Fruit fly (Drosophila melanogaster) whole organism, embryonic: ENCODE results near the gene CG5021.

Source experiments
- Atf-2 ChIP-seq: fragments of 200-800 bp; sonication (Bioruptor generic); optimal IDR thresholded peaks from 2 replicates; lab custom pipeline; 2016; ENCODE audit warnings: missing biosample characterization, missing genetic modification characterization
- B-H2 ChIP-seq: fragments of 200-800 bp; sonication (Bioruptor generic); optimal IDR thresholded peaks from 2 replicates; lab custom pipeline; 2018; ENCODE audit warnings: missing biosample characterization, mild to moderate bottlenecking, missing genetic modification characterization
- CG10654 ChIP-seq: fragments of 200-800 bp; sonication (Bioruptor generic); optimal IDR thresholded peaks from 2 replicates; lab custom pipeline; 2016; ENCODE audit warnings: missing biosample characterization, missing genetic modification characterization
- CG10959 ChIP-seq: fragments of 200-800 bp; sonication (Bioruptor generic); IDR thresholded peaks from 2 replicates; pipeline ENCODE4 v1.3.6; 2022; ENCODE audit warnings: missing biosample characterization, missing genetic modification characterization
- CG12659 ChIP-seq: fragments of 200-800 bp; sonication (Bioruptor generic); optimal IDR thresholded peaks from 3 replicates; lab custom pipeline; 2017; ENCODE audit warnings: mild to moderate bottlenecking, missing biosample characterization, missing genetic modification reagents, missing genetic modification characterization
- CG12744 ChIP-seq: fragments of 200-800 bp; sonication (Bioruptor generic); optimal IDR thresholded peaks from 2 replicates; lab custom pipeline; 2016; ENCODE audit warnings: missing biosample characterization, missing genetic modification characterization
- CG13287 ChIP-seq: fragments of 200-800 bp; sonication (Bioruptor generic); IDR thresholded peaks from 2 replicates; pipeline ENCODE4 v1.3.6; 2022; ENCODE audit warnings: missing biosample characterization, missing genetic modification characterization; ENCODE audit not compliant: partially characterized antibody
- CG15073 ChIP-seq: fragments of 200-800 bp; sonication (Bioruptor generic); optimal IDR thresholded peaks from 2 replicates; lab custom pipeline; 2016; ENCODE audit warnings: missing biosample characterization, missing genetic modification characterization
- CG1529 ChIP-seq: fragments of 200-800 bp; sonication (Bioruptor generic); optimal IDR thresholded peaks from 3 replicates; lab custom pipeline; 2018; ENCODE audit warnings: missing biosample characterization, missing genetic modification characterization
- CG15514 ChIP-seq: fragments of 200-800 bp; sonication (Bioruptor generic); optimal IDR thresholded peaks from 3 replicates; lab custom pipeline; 2017; ENCODE audit warnings: missing biosample characterization, missing genetic modification characterization, mild to moderate bottlenecking, moderate library complexity, missing genetic modification reagents
- CG1647 ChIP-seq: fragments of 200-800 bp; sonication (Bioruptor generic); optimal IDR thresholded peaks from 3 replicates; lab custom pipeline; 2016; ENCODE audit warnings: missing biosample characterization, missing genetic modification characterization
- CG16815 ChIP-seq: fragments of 200-800 bp; sonication (Bioruptor generic); optimal IDR thresholded peaks from 3 replicates; lab custom pipeline; 2017; ENCODE audit warnings: missing biosample characterization, mild to moderate bottlenecking, missing genetic modification characterization
- CG17328 ChIP-seq: fragments of 200-800 bp; sonication (Bioruptor generic); IDR thresholded peaks from 2 replicates; pipeline ENCODE4 v1.3.6; 2022; ENCODE audit warnings: missing biosample characterization, missing genetic modification characterization
- CG18262 ChIP-seq: fragments of 200-800 bp; optimal IDR thresholded peaks from 3 replicates; lab custom pipeline; 2019; ENCODE audit warnings: missing biosample characterization, mild to moderate bottlenecking, missing genetic modification characterization, moderate library complexity
- CG30431 ChIP-seq: fragments of 200-800 bp; sonication (Bioruptor generic); optimal IDR thresholded peaks from 2 replicates; lab custom pipeline; 2017; ENCODE audit warnings: missing biosample characterization, missing genetic modification characterization
- CG31365 ChIP-seq: fragments of 200-800 bp; sonication (Bioruptor generic); optimal IDR thresholded peaks from 2 replicates; lab custom pipeline; 2018; ENCODE audit warnings: missing biosample characterization, mild to moderate bottlenecking, missing genetic modification characterization
- CG31388 ChIP-seq: fragments of 200-800 bp; sonication (Bioruptor generic); optimal IDR thresholded peaks from 2 replicates; lab custom pipeline; 2016; ENCODE audit warnings: missing biosample characterization, missing genetic modification characterization
- CG34224 ChIP-seq: fragments of 200-800 bp; sonication (Bioruptor generic); IDR thresholded peaks from 3 replicates; pipeline ENCODE4 v1.3.6; 2022; ENCODE audit warnings: missing biosample characterization, missing genetic modification characterization; ENCODE audit not compliant: partially characterized antibody
- CG4707 ChIP-seq: fragments of 200-800 bp; sonication (Bioruptor generic); optimal IDR thresholded peaks from 2 replicates; lab custom pipeline; 2018; ENCODE audit warnings: missing biosample characterization, mild to moderate bottlenecking, missing genetic modification characterization, moderate library complexity
- CG4854 ChIP-seq: fragments of 200-800 bp; sonication (Bioruptor generic); optimal IDR thresholded peaks from 2 replicates; lab custom pipeline; 2016; ENCODE audit warnings: missing biosample characterization, missing genetic modification characterization, inconsistent platforms
- CG6683 ChIP-seq: fragments of 200-800 bp; sonication (Bioruptor generic); optimal IDR thresholded peaks from 2 replicates; lab custom pipeline; 2017; ENCODE audit warnings: missing biosample characterization, mild to moderate bottlenecking, missing genetic modification characterization, missing genetic modification reagents
- CG7786 ChIP-seq: fragments of 200-800 bp; sonication (Bioruptor generic); optimal IDR thresholded peaks from 2 replicates; lab custom pipeline; 2016; ENCODE audit warnings: missing biosample characterization, missing genetic modification characterization
- CG8478 ChIP-seq: fragments of >200 bp; optimal IDR thresholded peaks from 2 replicates; lab custom pipeline; 2018
- CG9727 ChIP-seq: fragments of 200-800 bp; sonication (Bioruptor generic); optimal IDR thresholded peaks from 3 replicates; lab custom pipeline; 2017; ENCODE audit warnings: missing biosample characterization, mild to moderate bottlenecking, missing genetic modification characterization
- Chrac-16 ChIP-seq: fragments of 200-800 bp; sonication (Bioruptor generic); optimal IDR thresholded peaks from 3 replicates; lab custom pipeline; 2016; ENCODE audit warnings: missing biosample characterization, missing genetic modification characterization
- Drgx ChIP-seq: fragments of 200-800 bp; sonication (Bioruptor generic); IDR thresholded peaks from 2 replicates; pipeline ENCODE4 v1.3.6; 2022; ENCODE audit warnings: missing biosample characterization, missing genetic modification characterization
- Eip74EF ChIP-seq, 2 experiments: fragments of 200-800 bp in 1 of 2; fragments of >200 bp in 1 of 2; sonication (Bioruptor generic) in 1 of 2; optimal IDR thresholded peaks; 2 replicates each; lab custom pipeline; 2017 to 2019; ENCODE audit warnings: missing biosample characterization in 2 of 2, missing genetic modification characterization in 2 of 2, mild to moderate bottlenecking in 1 of 2, moderate library complexity in 1 of 2
- GATAe ChIP-seq: fragments of 200-800 bp; sonication (Bioruptor generic); conservative IDR thresholded peaks from 2 replicates; pipeline ENCODE4 v1.3.6; 2022; ENCODE audit warnings: missing biosample characterization, missing genetic modification characterization
- H2.0 ChIP-seq: fragments of 200-800 bp; sonication (Bioruptor generic); IDR thresholded peaks from 2 replicates; pipeline ENCODE4 v1.3.6; 2022; ENCODE audit warnings: missing biosample characterization, missing genetic modification characterization
- HLHmδ ChIP-seq: fragments of 200-800 bp; sonication (Bioruptor generic); optimal IDR thresholded peaks from 2 replicates; lab custom pipeline; 2018; ENCODE audit warnings: missing biosample characterization, mild to moderate bottlenecking, missing genetic modification characterization, moderate library complexity
- HmgD ChIP-seq: fragments of 200-800 bp; sonication (Bioruptor generic); optimal IDR thresholded peaks from 3 replicates; lab custom pipeline; 2016; ENCODE audit warnings: missing biosample characterization, missing genetic modification characterization
- Hr39 ChIP-seq: fragments of >200 bp; optimal IDR thresholded peaks from 2 replicates; lab custom pipeline; 2017
- Lhr ChIP-seq: fragments of 200-800 bp; sonication (Bioruptor generic); optimal IDR thresholded peaks from 3 replicates; lab custom pipeline; 2017; ENCODE audit warnings: mild to moderate bottlenecking, missing biosample characterization, missing genetic modification reagents, missing genetic modification characterization
- Lpt ChIP-seq: fragments of >200 bp; optimal IDR thresholded peaks from 2 replicates; lab custom pipeline; 2018; ENCODE audit warnings: missing biosample characterization, missing genetic modification characterization
- Max ChIP-seq: fragments of 200-800 bp; sonication (Bioruptor generic); optimal IDR thresholded peaks from 2 replicates; lab custom pipeline; 2016; ENCODE audit warnings: missing biosample characterization, mild to moderate bottlenecking, missing genetic modification characterization
- Nf-YA ChIP-seq: fragments of 200-800 bp; sonication (Bioruptor generic); IDR thresholded peaks from 2 replicates; pipeline ENCODE4 v1.3.6; 2022; ENCODE audit warnings: missing biosample characterization, missing genetic modification characterization
- Scr ChIP-seq: fragments of 200-800 bp; sonication (Bioruptor generic); IDR thresholded peaks from 2 replicates; pipeline ENCODE4 v1.3.6; 2022; ENCODE audit warnings: missing biosample characterization, missing genetic modification characterization; ENCODE audit not compliant: partially characterized antibody
- Spps ChIP-seq: fragments of 200-800 bp; sonication (Bioruptor generic); optimal IDR thresholded peaks from 2 replicates; lab custom pipeline; 2018; ENCODE audit warnings: missing biosample characterization, mild to moderate bottlenecking, missing genetic modification characterization
- aop ChIP-seq: fragments of 200-800 bp; sonication (Bioruptor generic); IDR thresholded peaks from 2 replicates; pipeline ENCODE4 v1.3.6; 2022; ENCODE audit warnings: missing biosample characterization, missing genetic modification characterization
- br ChIP-seq: fragments of >200 bp; optimal IDR thresholded peaks from 2 replicates; lab custom pipeline; 2017
- cato ChIP-seq: fragments of 200-800 bp; sonication (Bioruptor generic); optimal IDR thresholded peaks from 2 replicates; lab custom pipeline; 2016; ENCODE audit warnings: missing biosample characterization, missing genetic modification characterization, borderline replicate concordance
- chm ChIP-seq: fragments of 200-800 bp; sonication (Bioruptor generic); IDR thresholded peaks from 2 replicates; pipeline ENCODE4 v1.3.6; 2022; ENCODE audit warnings: missing biosample characterization, missing genetic modification characterization
- kni ChIP-seq: fragments of 200-800 bp; sonication (Bioruptor generic); optimal IDR thresholded peaks from 3 replicates; lab custom pipeline; 2017; ENCODE audit warnings: mild to moderate bottlenecking, missing biosample characterization, missing genetic modification reagents, missing genetic modification characterization
- oc ChIP-seq: fragments of 200-800 bp; sonication (Bioruptor generic); optimal IDR thresholded peaks from 2 replicates; lab custom pipeline; 2018; ENCODE audit warnings: missing biosample characterization, mild to moderate bottlenecking, missing genetic modification characterization, moderate library complexity
- org-1 ChIP-seq: fragments of 200-800 bp; sonication (Bioruptor generic); optimal IDR thresholded peaks from 2 replicates; lab custom pipeline; 2017; ENCODE audit warnings: missing biosample characterization, missing genetic modification characterization
- peb ChIP-seq: fragments of 200-800 bp; sonication (Bioruptor generic); IDR thresholded peaks from 2 replicates; pipeline ENCODE4 v1.3.6; 2022; ENCODE audit warnings: missing biosample characterization, missing genetic modification characterization
- pita ChIP-seq: fragments of 200-800 bp; sonication (Bioruptor generic); optimal IDR thresholded peaks from 2 replicates; lab custom pipeline; 2017; ENCODE audit warnings: missing biosample characterization, mild to moderate bottlenecking, missing genetic modification characterization
- ro ChIP-seq: fragments of 200-800 bp; sonication (Bioruptor generic); IDR thresholded peaks from 2 replicates; pipeline ENCODE4 v1.3.6; 2022; ENCODE audit warnings: missing biosample characterization, missing genetic modification characterization
- schlank ChIP-seq: fragments of 200-800 bp; sonication (Bioruptor generic); optimal IDR thresholded peaks from 2 replicates; lab custom pipeline; 2018; ENCODE audit warnings: missing biosample characterization, mild to moderate bottlenecking, missing genetic modification characterization
- shn ChIP-seq: fragments of 200-800 bp; sonication (Bioruptor generic); optimal IDR thresholded peaks from 3 replicates; lab custom pipeline; 2016; ENCODE audit warnings: missing biosample characterization, missing genetic modification characterization
- slp2 ChIP-seq: fragments of 200-800 bp; sonication (Bioruptor generic); optimal IDR thresholded peaks from 2 replicates; lab custom pipeline; 2016; ENCODE audit warnings: missing biosample characterization, missing genetic modification characterization
- sob ChIP-seq: fragments of 200-800 bp; sonication (Bioruptor generic); IDR thresholded peaks from 2 replicates; pipeline ENCODE4 v1.3.6; 2022; ENCODE audit warnings: missing biosample characterization, missing genetic modification characterization
- tup ChIP-seq: fragments of 200-800 bp; sonication (Bioruptor generic); optimal IDR thresholded peaks from 2 replicates; lab custom pipeline; 2016; ENCODE audit warnings: missing biosample characterization, mild to moderate bottlenecking, missing genetic modification characterization, moderate library complexity

Gene CG5021

dm6 chr3L:8950955-8951354, 15.7 kb upstream of the CG5021 start (continued):
- TF ChIP-seq CG15073 (GFP tag; lab: Kevin White, UChicago) (no peak), CG1529 (peak; percentile 15), aop (GFP tag; lab: Robert Waterston, UW) (no peak), oc (tag; lab: Kevin White, UChicago) (no peak), Chrac-16 (GFP tag; lab: Kevin White, UChicago) (peak; percentile 18), Scr (GFP tag; lab: Robert Waterston, UW) (no peak), CG12744 (GFP tag; lab: Kevin White, UChicago) (no peak), cato (GFP tag; lab: Kevin White, UChicago) (no peak), HmgD (GFP tag; lab: Kevin White, UChicago) (no peak), CG18262 (tag; lab: Kevin White, UChicago) (peak; percentile 81), CG15514 (GFP tag; lab: Kevin White, UChicago) (no peak), CG10959 (GFP tag; lab: Robert Waterston, UW) (no peak), Lpt (GFP tag; lab: Kevin White, UChicago) (no peak), schlank (tag; lab: Kevin White, UChicago) (no peak), pita (GFP tag; lab: Kevin White, UChicago) (no peak), sob (GFP tag; lab: Robert Waterston, UW) (no peak), CG30431 (GFP tag; lab: Kevin White, UChicago) (no peak), CG10654 (GFP tag; lab: Kevin White, UChicago) (no peak), HLHmδ (GFP tag; lab: Kevin White, UChicago) (no peak), CG1647 (GFP tag; lab: Kevin White, UChicago) (no peak), br (lab: Kevin White, UChicago) (no peak), Drgx (GFP tag; lab: Robert Waterston, UW) (no peak), CG6683 (GFP tag; lab: Kevin White, UChicago) (no peak), CG9727 (GFP tag; lab: Kevin White, UChicago) (peak; percentile 37), GATAe (no peak), peb (no peak), Atf-2 (GFP tag; lab: Kevin White, UChicago) (no peak), tup (no peak), chm (GFP tag; lab: Robert Waterston, UW) (no peak), CG34224 (GFP tag; lab: Robert Waterston, UW) (no peak), slp2 (GFP tag; lab: Kevin White, UChicago) (no peak), B-H2 (GFP tag; lab: Kevin White, UChicago) (no peak), Eip74EF (GFP tag; optimal IDR thresholded peaks at IDR 0.05; lab: Kevin White, UChicago) (peak in 1 of 2 experiments; percentile 13), CG31365 (tag; lab: Kevin White, UChicago) (no peak), Spps (tag; lab: Kevin White, UChicago) (no peak), kni (GFP tag; lab: Kevin White, UChicago) (no peak), CG17328 (GFP tag; lab: Robert Waterston, UW) (no peak), Hr39 (lab: Kevin White, UChicago) (no peak), CG8478 (lab: Kevin White, UChicago) (no peak), CG12659 (GFP tag; lab: Kevin White, UChicago) (peak; percentile 47), Max (no peak), CG31388 (no peak), Nf-YA (GFP tag; lab: Robert Waterston, UW) (no peak), CG7786 (GFP tag; lab: Kevin White, UChicago) (no peak), CG13287 (GFP tag; lab: Robert Waterston, UW) (no peak), CG4854 (GFP tag; lab: Kevin White, UChicago) (no peak), ro (no peak), H2.0 (GFP tag; lab: Robert Waterston, UW) (0 out of 2 replicates have a peak, but pooled peaks have one; percentile 20), shn (GFP tag; lab: Kevin White, UChicago) (no peak), CG16815 (GFP tag; lab: Kevin White, UChicago) (no peak), org-1 (GFP tag; lab: Kevin White, UChicago) (no peak), CG4707 (no peak), Lhr (GFP tag; lab: Kevin White, UChicago) (no peak)
